Fruit fly (Drosophila melanogaster): ENCODE data around the gene Cox11.

Gene Cox11

dm6 chr2L:5569503-5569902 lies 42.7 kb downstream of the Cox11 start (continued):
- TF ChIP-seq HLH3B (GFP tag; IDR thresholded peaks at IDR 0.05) (no peak; the same call in 1 of the 2 replicates), Meics (GFP tag; optimal IDR thresholded peaks at IDR 0.05) (peak; percentile 58), Med (GFP tag) (no peak), abd-A (tag; optimal IDR thresholded peaks at IDR 0.05) (peak; percentile 34)

All from whole organism, embryonic.